Fruit fly (Drosophila melanogaster): ENCODE data around the gene tant.

- TF ChIP-seq vri (GFP tag; optimal IDR thresholded peaks at IDR 0.05), result no peak
- TF ChIP-seq CG6163 (GFP tag; IDR thresholded peaks at IDR 0.05), result no peak
- TF ChIP-seq spab (GFP tag; optimal IDR thresholded peaks at IDR 0.05), result no peak
- no peak for TF ChIP-seq Sox15 (GFP tag; optimal IDR thresholded peaks at IDR 0.05)
- no peak for TF ChIP-seq Gug (GFP tag; IDR thresholded peaks at IDR 0.05)
Observed at dm6 chr3L:6034916-6035315, 20.0 kb upstream of the tant start, which contains the start of gene yip7.
